Worm (Caenorhabditis elegans): ENCODE data around the gene F28A10.7.
A peak's percentile ranks its signal among the peaks of the same experiment; 100 is the strongest.

The F28A10.7 gene

DNA sequence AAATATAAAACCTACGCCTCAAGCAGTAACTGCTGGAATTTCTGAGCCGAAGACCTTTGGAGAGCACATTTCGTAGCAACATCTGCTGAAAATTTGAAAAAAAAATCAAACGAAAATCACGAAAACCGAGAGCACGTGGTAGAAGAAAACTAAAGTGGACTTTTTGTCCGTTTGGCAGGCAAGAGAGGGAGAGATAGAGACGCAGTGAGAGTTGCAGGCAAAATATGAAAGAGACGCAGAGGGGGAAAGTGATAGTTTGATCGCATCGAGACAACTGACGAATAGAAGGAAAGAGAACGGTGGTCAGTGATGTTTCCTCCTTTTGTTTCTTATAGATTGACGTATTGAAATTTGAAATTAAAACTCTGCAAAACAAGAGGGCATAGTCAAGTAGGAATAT, 3.0 kb upstream of the F28A10.7 start, which contains the start of the genes acdh-9 and F28A10.13 (continued):
- TF ChIP-seq dpl-1 (GFP tag; optimal IDR thresholded peaks at IDR 0.05) (peak; percentile 21 to 35 (median 29)), C04F5.9 (tag; optimal IDR thresholded peaks at IDR 0.05) (no peak), efl-1 (optimal IDR thresholded peaks at IDR 0.05) (peak; percentile 52 to 59), efl-1 (GFP tag; optimal IDR thresholded peaks at IDR 0.05 in 1 of 2) (peak in 1 of 2 experiments; percentile 40), alr-1 (tag; optimal IDR thresholded peaks at IDR 0.05; ENCODE audit: borderline replicate concordance) (no peak), nhr-12 (tag; optimal IDR thresholded peaks at IDR 0.05) (no peak), sup-37 (GFP tag; optimal IDR thresholded peaks at IDR 0.05) (no peak), ces-1 (GFP tag; optimal IDR thresholded peaks at IDR 0.05) (no peak), nhr-28 (tag; optimal IDR thresholded peaks at IDR 0.05) (no peak), hlh-17 (GFP tag; optimal IDR thresholded peaks at IDR 0.05; ENCODE audit: borderline replicate concordance) (no peak), ama-1 (optimal IDR thresholded peaks at IDR 0.05) (no peak), unc-130 (tag; optimal IDR thresholded peaks at IDR 0.05) (no peak), unc-30 (tag; optimal IDR thresholded peaks at IDR 0.05) (no peak), pax-3 (tag; optimal IDR thresholded peaks at IDR 0.05) (no peak)

- TF ChIP-seq nhr-84 (tag; optimal IDR thresholded peaks at IDR 0.05), result no peak
- TF ChIP-seq nhr-85 (tag), result peak; percentile 33
Measured at ce11 chrII:843971-844370, 1.5 kb downstream of the F28A10.7 start, which contains the start of gene F28A10.4. F28A10.4 (plus strand) TSS chrII:844271.

- no peak for TF ChIP-seq nhr-12 (tag; optimal IDR thresholded peaks at IDR 0.05)
- no peak for TF ChIP-seq tbx-2 (tag; optimal IDR thresholded peaks at IDR 0.05)
- TF ChIP-seq ama-1 (optimal IDR thresholded peaks at IDR 0.05), result no peak
- TF ChIP-seq dpl-1 (GFP tag; optimal IDR thresholded peaks at IDR 0.05), result no peak
- no peak for TF ChIP-seq zag-1 (tag; optimal IDR thresholded peaks at IDR 0.05)
- TF ChIP-seq sox-4 (tag; optimal IDR thresholded peaks at IDR 0.05), result no peak
- TF ChIP-seq hlh-4 (tag; optimal IDR thresholded peaks at IDR 0.05), result no peak
- TF ChIP-seq fkh-8 (tag; optimal IDR thresholded peaks at IDR 0.05), result no peak
- TF ChIP-seq lin-15B (tag; optimal IDR thresholded peaks at IDR 0.05), result no peak
- TF ChIP-seq swsn-7 (tag; optimal IDR thresholded peaks at IDR 0.05), result no peak
- no peak for TF ChIP-seq C16A3.4 (tag; optimal IDR thresholded peaks at IDR 0.05)
Measured at ce11 chrII:840131-840530, 5.4 kb downstream of the F28A10.7 start, which contains the start of gene clc-33. clc-33 (plus strand) TSS chrII:840431.

ce11 chrII:838414-838813, 7.1 kb downstream of the F28A10.7 start, which contains the start of gene F28A10.8:
F28A10.8 (minus strand) TSS chrII:838514.
- TF ChIP-seq sptf-1 (tag; optimal IDR thresholded peaks at IDR 0.05), result no peak
- no peak for TF ChIP-seq snpc-4 (tag; optimal IDR thresholded peaks at IDR 0.05)
- TF ChIP-seq unc-130 (tag; optimal IDR thresholded peaks at IDR 0.05), result no peak
- no peak for TF ChIP-seq zag-1 (tag; optimal IDR thresholded peaks at IDR 0.05)
- TF ChIP-seq Y116A8C.19 (tag; optimal IDR thresholded peaks at IDR 0.05; ENCODE audit: borderline replicate concordance), result no peak
- no peak for TF ChIP-seq swsn-7 (tag; optimal IDR thresholded peaks at IDR 0.05)
- TF ChIP-seq unc-98 (GFP tag; IDR thresholded peaks at IDR 0.05), result no peak
- TF ChIP-seq aha-1 (tag; optimal IDR thresholded peaks at IDR 0.05), result no peak
- no peak for TF ChIP-seq unc-86 (tag; optimal IDR thresholded peaks at IDR 0.05)
- no peak for TF ChIP-seq C16A3.4 (tag; optimal IDR thresholded peaks at IDR 0.05)

ce11 chrII:825521-825920, 20.0 kb downstream of the F28A10.7 start, which contains the start of gene F28A10.1:
F28A10.1 (plus strand) TSS chrII:825821.
- TF ChIP-seq mep-1 (tag; optimal IDR thresholded peaks at IDR 0.05) (no peak), nhr-71 (tag; optimal IDR thresholded peaks at IDR 0.05) (no peak), efl-1 (optimal IDR thresholded peaks at IDR 0.05) (no peak), efl-1 (GFP tag; optimal IDR thresholded peaks at IDR 0.05 in 1 of 2) (no peak), F16B12.6 (tag; optimal IDR thresholded peaks at IDR 0.05) (no peak)

- no peak for TF ChIP-seq fkh-10 (GFP tag; optimal IDR thresholded peaks at IDR 0.05)
- no peak for TF ChIP-seq pqm-1 (tag; optimal IDR thresholded peaks at IDR 0.05)
- no peak for TF ChIP-seq jun-1 (tag; optimal IDR thresholded peaks at IDR 0.05)
- no peak for TF ChIP-seq alr-1 (tag; optimal IDR thresholded peaks at IDR 0.05; ENCODE audit: borderline replicate concordance)
- TF ChIP-seq isw-1 (GFP tag; IDR thresholded peaks at IDR 0.05), result no peak
- no peak for TF ChIP-seq nhr-71 (tag; optimal IDR thresholded peaks at IDR 0.05)
- TF ChIP-seq nhr-12 (tag; optimal IDR thresholded peaks at IDR 0.05), result no peak
- no peak for TF ChIP-seq ets-5 (GFP tag; IDR thresholded peaks at IDR 0.05)
- TF ChIP-seq nhr-84 (tag; optimal IDR thresholded peaks at IDR 0.05), result no peak
- no peak for TF ChIP-seq dpl-1 (GFP tag; optimal IDR thresholded peaks at IDR 0.05)
- no peak for TF ChIP-seq ama-1 (optimal IDR thresholded peaks at IDR 0.05)
- no peak for TF ChIP-seq zag-1 (tag; optimal IDR thresholded peaks at IDR 0.05)
- no peak for TF ChIP-seq lin-35 (GFP tag; optimal IDR thresholded peaks at IDR 0.05)
- TF ChIP-seq F16B12.6 (tag; optimal IDR thresholded peaks at IDR 0.05), result no peak
- TF ChIP-seq blmp-1 (tag; optimal IDR thresholded peaks at IDR 0.05), result no peak
- no peak for TF ChIP-seq C04F5.9 (tag; optimal IDR thresholded peaks at IDR 0.05)
- TF ChIP-seq mdl-1 (tag; optimal IDR thresholded peaks at IDR 0.05), result no peak
Measured at ce11 chrII:823529-823928, 22.0 kb downstream of the F28A10.7 start, which contains the start of gene F46F5.10. F46F5.10 (plus strand) TSS chrII:823829.
